Fruit fly (Drosophila melanogaster): ENCODE data around the gene CG3402.
A peak's percentile ranks its signal among the peaks of the same experiment; 100 is the strongest.

Gene CG3402

dm6 chr3L:649025-649769, 3.5 kb downstream of the CG3402 start (continued):
- no peak for TF ChIP-seq CG2712 (tag; optimal IDR thresholded peaks at IDR 0.05)
- TF ChIP-seq eyg (GFP tag; optimal IDR thresholded peaks at IDR 0.05) = no peak
- TF ChIP-seq GATAe (GFP tag; conservative IDR thresholded peaks at IDR 0.05) = 0 out of 2 replicates have a peak, but pooled peaks have one; percentile 14
- no peak for TF ChIP-seq CG14860 (GFP tag; IDR thresholded peaks at IDR 0.05; ENCODE audit: partially characterized antibody)
- no peak for TF ChIP-seq CG7963 (GFP tag; IDR thresholded peaks at IDR 0.05; ENCODE audit: partially characterized antibody)

dm6 chr3L:648155-649024, 4.3 kb downstream of the CG3402 start, which contains the start of gene Gale:
TSS of gene Gale (plus strand) at chr3L:648555.
- no peak for TF ChIP-seq bigmax (GFP tag; optimal IDR thresholded peaks at IDR 0.05)
- peak; percentile 92 for TF ChIP-seq hkb (optimal IDR thresholded peaks at IDR 0.05)
- 0 out of 2 replicates have a peak, but pooled peaks have one; percentile 35 for TF ChIP-seq hkb (GFP tag; IDR thresholded peaks at IDR 0.05)
- TF ChIP-seq ssp (GFP tag; IDR thresholded peaks at IDR 0.05) = no peak
- no peak for TF ChIP-seq dpn (GFP tag; optimal IDR thresholded peaks at IDR 0.05)
- TF ChIP-seq ap (GFP tag; IDR thresholded peaks at IDR 0.05) = no peak
- no peak for TF ChIP-seq salm (tag; optimal IDR thresholded peaks at IDR 0.05)
- TF ChIP-seq CG18619 (GFP tag; optimal IDR thresholded peaks at IDR 0.05) = no peak
- TF ChIP-seq Abd-B (GFP tag; optimal IDR thresholded peaks at IDR 0.05) = no peak
- TF ChIP-seq CG11723 (GFP tag; optimal IDR thresholded peaks at IDR 0.05) = no peak
- TF ChIP-seq lab (GFP tag; optimal IDR thresholded peaks at IDR 0.05) = no peak
- no peak for TF ChIP-seq Sry-β (GFP tag; optimal IDR thresholded peaks at IDR 0.05)
- TF ChIP-seq CG14965 (GFP tag; optimal IDR thresholded peaks at IDR 0.05; ENCODE audit: borderline replicate concordance) = no peak
- TF ChIP-seq unc-4 (GFP tag; IDR thresholded peaks at IDR 0.05; ENCODE audit: partially characterized antibody) = peak; percentile 66
- no peak for TF ChIP-seq CG13775 (GFP tag; optimal IDR thresholded peaks at IDR 0.05)
- no peak for TF ChIP-seq CG11695 (GFP tag; IDR thresholded peaks at IDR 0.05)
- TF ChIP-seq CG1603 (tag; optimal IDR thresholded peaks at IDR 0.05) = peak; percentile 27
- TF ChIP-seq Mes4 (GFP tag; optimal IDR thresholded peaks at IDR 0.05) = no peak
- TF ChIP-seq run (tag; optimal IDR thresholded peaks at IDR 0.05) = no peak
- no peak for TF ChIP-seq her (GFP tag; optimal IDR thresholded peaks at IDR 0.05)
- peak; percentile 86 for TF ChIP-seq Ets65A (GFP tag)
- no peak for TF ChIP-seq schlank (tag; optimal IDR thresholded peaks at IDR 0.05)
- TF ChIP-seq CG6175 (GFP tag; IDR thresholded peaks at IDR 0.05) = no peak
- peak; percentile 70 for TF ChIP-seq pzg (GFP tag; optimal IDR thresholded peaks at IDR 0.05)
- TF ChIP-seq esg (GFP tag; conservative IDR thresholded peaks at IDR 0.05) = no peak
- no peak for TF ChIP-seq Atf6 (GFP tag; IDR thresholded peaks at IDR 0.05)
- no peak for TF ChIP-seq CG31388 (GFP tag; optimal IDR thresholded peaks at IDR 0.05)
- no peak for TF ChIP-seq CG2712 (tag; optimal IDR thresholded peaks at IDR 0.05)
- TF ChIP-seq knrl (GFP tag; IDR thresholded peaks at IDR 0.05; ENCODE audit: partially characterized antibody) = peak; percentile 71
- no peak for TF ChIP-seq YL-1 (GFP tag; optimal IDR thresholded peaks at IDR 0.05)
- no peak for TF ChIP-seq tup (GFP tag; optimal IDR thresholded peaks at IDR 0.05)
- TF ChIP-seq ftz-f1 (GFP tag; optimal IDR thresholded peaks at IDR 0.05) = peak; percentile 68
- no peak for TF ChIP-seq Xbp1 (GFP tag; optimal IDR thresholded peaks at IDR 0.05)
- no peak for TF ChIP-seq CG15514 (GFP tag; optimal IDR thresholded peaks at IDR 0.05)
- no peak for TF ChIP-seq CG17359 (tag; optimal IDR thresholded peaks at IDR 0.05)
- no peak for TF ChIP-seq zf30C (GFP tag; optimal IDR thresholded peaks at IDR 0.05)
- TF ChIP-seq CG12219 (GFP tag; optimal IDR thresholded peaks at IDR 0.05) = no peak
- TF ChIP-seq z (GFP tag; IDR thresholded peaks at IDR 0.05) = no peak
- TF ChIP-seq Nf-YB (GFP tag; optimal IDR thresholded peaks at IDR 0.05) = no peak
- TF ChIP-seq CG11247 (GFP tag; IDR thresholded peaks at IDR 0.05) = no peak
- TF ChIP-seq CG2875 (GFP tag; optimal IDR thresholded peaks at IDR 0.05) = no peak

Data from whole organism, embryonic.